Worm (Caenorhabditis elegans): ENCODE data around the gene gcy-11.

- TF ChIP-seq flt-1 (GFP tag; IDR thresholded peaks at IDR 0.05) = no peak
- TF ChIP-seq hmg-4 (GFP tag; optimal IDR thresholded peaks at IDR 0.05) = no peak
- no peak for TF ChIP-seq tbx-11 (GFP tag; IDR thresholded peaks at IDR 0.05)
- no peak for TF ChIP-seq ama-1 (optimal IDR thresholded peaks at IDR 0.05)
- no peak for TF ChIP-seq ets-7 (tag; optimal IDR thresholded peaks at IDR 0.05)
- no peak for TF ChIP-seq sea-1 (GFP tag; conservative IDR thresholded peaks at IDR 0.05)
- no peak for TF ChIP-seq B0310.2 (tag; optimal IDR thresholded peaks at IDR 0.05)
- TF ChIP-seq tra-4 (tag; optimal IDR thresholded peaks at IDR 0.05) = no peak
- no peak for TF ChIP-seq ceh-13 (GFP tag; optimal IDR thresholded peaks at IDR 0.05)
- TF ChIP-seq ceh-36 (tag; optimal IDR thresholded peaks at IDR 0.05) = no peak
- TF ChIP-seq hnd-1 (tag; optimal IDR thresholded peaks at IDR 0.05) = no peak
- no peak for TF ChIP-seq aly-1 (tag; optimal IDR thresholded peaks at IDR 0.05)
- TF ChIP-seq scrt-1 (GFP tag; IDR thresholded peaks at IDR 0.05) = no peak
- no peak for TF ChIP-seq tbx-37 (GFP tag; conservative IDR thresholded peaks at IDR 0.05)
Measured at ce11 chrX:17020858-17021257, 34.5 kb downstream of the gcy-11 start, which contains the start of gene F35B3.4.

Data from whole organism, early embryonic.